Worm (Caenorhabditis elegans) whole organism, L1 larva: ENCODE data around the gene cest-35.2.

Experiments used
- ces-1 ChIP-seq: fragments of 150-350 bp; optimal IDR thresholded peaks from 2 replicates; lab custom pipeline; 2014; ENCODE audit warnings: missing biosample characterization, missing genetic modification reagents, missing genetic modification characterization
- dsc-1 ChIP-seq: sonication (generic microtip); optimal IDR thresholded peaks from 2 replicates; lab custom pipeline; 2016; ENCODE audit warnings: mild to moderate bottlenecking, missing genetic modification characterization, missing compliant biosample characterization
- egl-27 ChIP-seq, 2 experiments: fragments of 150-350 bp in 1 of 2; sonication (generic microtip); optimal IDR thresholded peaks; 3 replicates each; lab custom pipeline; 2017 to 2018; ENCODE audit warnings: missing biosample characterization in 2 of 2, missing genetic modification characterization in 2 of 2, missing genetic modification reagents in 2 of 2
- ets-5 ChIP-seq: fragments of 200-800 bp; sonication (Bioruptor generic); IDR thresholded peaks from 2 replicates; pipeline ENCODE4 v1.3.6; 2022; ENCODE audit warnings: missing genetic modification characterization, missing compliant biosample characterization
- lin-15B ChIP-seq: fragments of 150-350 bp; sonication (generic microtip); optimal IDR thresholded peaks from 3 replicates; lab custom pipeline; 2014; ENCODE audit warnings: missing biosample characterization, missing genetic modification characterization
- pag-3 ChIP-seq: sonication (generic microtip); optimal IDR thresholded peaks from 2 replicates; lab custom pipeline; 2017; ENCODE audit warnings: missing genetic modification characterization, mild to moderate bottlenecking, missing compliant biosample characterization, antibody characterized with exemption, borderline replicate concordance; ENCODE audit not compliant: insufficient read depth
- pqm-1 ChIP-seq: sonication (generic microtip); optimal IDR thresholded peaks from 3 replicates; lab custom pipeline; 2017; ENCODE audit warnings: missing biosample characterization, missing genetic modification characterization
- skn-1 ChIP-seq: fragments of 150-350 bp; optimal IDR thresholded peaks from 2 replicates; lab custom pipeline; 2014; ENCODE audit warnings: missing biosample characterization, missing genetic modification characterization
- snpc-4 ChIP-seq: fragments of 150-350 bp; optimal IDR thresholded peaks from 2 replicates; lab custom pipeline; 2014; ENCODE audit warnings: missing biosample characterization, missing genetic modification characterization
- unc-30 ChIP-seq: sonication (generic microtip); optimal IDR thresholded peaks from 2 replicates; lab custom pipeline; 2017; ENCODE audit warnings: missing biosample characterization, missing genetic modification characterization

DNA sequence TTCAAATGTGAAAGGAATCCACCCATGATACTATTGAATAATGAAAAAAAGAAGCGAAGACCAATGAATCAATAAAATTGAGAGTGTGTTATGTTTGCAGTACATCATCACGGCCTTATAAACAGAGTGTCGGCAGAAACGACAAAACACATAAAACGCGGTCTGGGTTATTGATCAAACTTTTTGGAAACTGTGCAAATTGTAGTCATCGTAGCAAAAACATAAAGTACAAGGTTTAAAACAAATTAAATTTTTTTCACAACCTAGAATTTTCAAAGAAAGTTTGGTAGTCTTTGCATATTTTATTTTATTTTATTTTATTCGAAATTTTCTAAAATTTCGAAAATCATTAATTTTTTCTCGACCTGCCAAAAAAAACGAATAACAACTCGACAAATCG lies 6.0 kb upstream of the cest-35.2 start, which contains the start of gene cest-35.1:
- TF ChIP-seq skn-1 (tag; lab: Kevin White, UChicago): no peak
- TF ChIP-seq unc-30 (tag; lab: Kevin White, UChicago): no peak
- TF ChIP-seq snpc-4 (tag; lab: Kevin White, UChicago): no peak
- no peak for TF ChIP-seq pqm-1
- no peak for TF ChIP-seq egl-27 (tag; optimal IDR thresholded peaks at IDR 0.05; lab: Kevin White, UChicago)
- TF ChIP-seq dsc-1 (tag; lab: Kevin White, UChicago): no peak
- no peak for TF ChIP-seq pag-3 (tag; lab: Kevin White, UChicago)
- TF ChIP-seq lin-15B: no peak
- TF ChIP-seq ces-1 (GFP tag; lab: Kevin White, UChicago): no peak
- TF ChIP-seq ets-5 (GFP tag; lab: Robert Waterston, UW): no peak
